Worm (Caenorhabditis elegans): ENCODE results near the gene Y66A7A.9.

Gene Y66A7A.9

ce11 chrIII:11592096-11592495 lies 20.2 kb downstream of the Y66A7A.9 start:
- TF ChIP-seq tbx-37 (GFP tag; conservative IDR thresholded peaks at IDR 0.05) (no peak), aly-1 (tag; optimal IDR thresholded peaks at IDR 0.05) (no peak), tra-4 (tag; optimal IDR thresholded peaks at IDR 0.05) (no peak), B0310.2 (tag; optimal IDR thresholded peaks at IDR 0.05) (no peak), pes-1 (GFP tag; IDR thresholded peaks at IDR 0.05) (no peak), F13C5.2 (tag; optimal IDR thresholded peaks at IDR 0.05) (no peak), ceh-36 (tag; optimal IDR thresholded peaks at IDR 0.05) (no peak), tbx-11 (GFP tag; IDR thresholded peaks at IDR 0.05) (no peak), ceh-13 (GFP tag; optimal IDR thresholded peaks at IDR 0.05) (no peak), sea-1 (GFP tag; conservative IDR thresholded peaks at IDR 0.05) (no peak), ets-7 (tag; optimal IDR thresholded peaks at IDR 0.05) (no peak), scrt-1 (GFP tag; IDR thresholded peaks at IDR 0.05) (no peak), hnd-1 (tag; optimal IDR thresholded peaks at IDR 0.05) (no peak), flt-1 (GFP tag; IDR thresholded peaks at IDR 0.05) (no peak), ama-1 (optimal IDR thresholded peaks at IDR 0.05) (no peak), hmbx-1 (tag; optimal IDR thresholded peaks at IDR 0.05) (no peak), hmg-4 (GFP tag; optimal IDR thresholded peaks at IDR 0.05) (no peak)

ce11 chrIII:11590255-11590654 lies 22.0 kb downstream of the Y66A7A.9 start:
- TF ChIP-seq hmg-4 (GFP tag; optimal IDR thresholded peaks at IDR 0.05) (no peak), hnd-1 (tag; optimal IDR thresholded peaks at IDR 0.05) (no peak), tra-4 (tag; optimal IDR thresholded peaks at IDR 0.05) (no peak), ceh-36 (tag; optimal IDR thresholded peaks at IDR 0.05) (no peak), scrt-1 (GFP tag; IDR thresholded peaks at IDR 0.05) (no peak), tbx-37 (GFP tag; conservative IDR thresholded peaks at IDR 0.05) (no peak), sea-1 (GFP tag; conservative IDR thresholded peaks at IDR 0.05) (no peak), ets-7 (tag; optimal IDR thresholded peaks at IDR 0.05) (no peak), aly-1 (tag; optimal IDR thresholded peaks at IDR 0.05) (no peak), hmbx-1 (tag; optimal IDR thresholded peaks at IDR 0.05) (no peak), pes-1 (GFP tag; IDR thresholded peaks at IDR 0.05) (no peak), tbx-11 (GFP tag; IDR thresholded peaks at IDR 0.05) (no peak), B0310.2 (tag; optimal IDR thresholded peaks at IDR 0.05) (no peak), ama-1 (optimal IDR thresholded peaks at IDR 0.05) (no peak), F13C5.2 (tag; optimal IDR thresholded peaks at IDR 0.05) (no peak), ceh-13 (GFP tag; optimal IDR thresholded peaks at IDR 0.05) (no peak), flt-1 (GFP tag; IDR thresholded peaks at IDR 0.05) (no peak)

- TF ChIP-seq ama-1 (optimal IDR thresholded peaks at IDR 0.05) (no peak), hnd-1 (tag; optimal IDR thresholded peaks at IDR 0.05) (no peak), ceh-13 (GFP tag; optimal IDR thresholded peaks at IDR 0.05) (no peak), aly-1 (tag; optimal IDR thresholded peaks at IDR 0.05) (no peak), ets-7 (tag; optimal IDR thresholded peaks at IDR 0.05) (no peak), scrt-1 (GFP tag; IDR thresholded peaks at IDR 0.05) (no peak), hmbx-1 (tag; optimal IDR thresholded peaks at IDR 0.05) (no peak), flt-1 (GFP tag; IDR thresholded peaks at IDR 0.05) (no peak), tra-4 (tag; optimal IDR thresholded peaks at IDR 0.05) (no peak)
Observed at ce11 chrIII:11589311-11589710, 23.0 kb downstream of the Y66A7A.9 start.

ce11 chrIII:11588911-11589310 lies 23.4 kb downstream of the Y66A7A.9 start, which contains the start of gene Y66D12A.3:
Gene Y66D12A.3 (plus strand): TSS chrIII:11589211.
- TF ChIP-seq F13C5.2 (tag; optimal IDR thresholded peaks at IDR 0.05) (no peak), tra-4 (tag; optimal IDR thresholded peaks at IDR 0.05) (no peak), tbx-37 (GFP tag; conservative IDR thresholded peaks at IDR 0.05) (no peak), pes-1 (GFP tag; IDR thresholded peaks at IDR 0.05) (no peak), ama-1 (optimal IDR thresholded peaks at IDR 0.05) (no peak), hnd-1 (tag; optimal IDR thresholded peaks at IDR 0.05) (no peak), aly-1 (tag; optimal IDR thresholded peaks at IDR 0.05) (no peak)

ce11 chrIII:11582569-11582968 lies 29.7 kb downstream of the Y66A7A.9 start:
- TF ChIP-seq flt-1 (GFP tag; IDR thresholded peaks at IDR 0.05) (no peak), tra-4 (tag; optimal IDR thresholded peaks at IDR 0.05) (no peak), tbx-11 (GFP tag; IDR thresholded peaks at IDR 0.05) (no peak), ceh-13 (GFP tag; optimal IDR thresholded peaks at IDR 0.05) (no peak), tbx-37 (GFP tag; conservative IDR thresholded peaks at IDR 0.05) (no peak), scrt-1 (GFP tag; IDR thresholded peaks at IDR 0.05) (no peak), hmg-4 (GFP tag; optimal IDR thresholded peaks at IDR 0.05) (no peak), ceh-36 (tag; optimal IDR thresholded peaks at IDR 0.05) (no peak), ets-7 (tag; optimal IDR thresholded peaks at IDR 0.05) (no peak), F13C5.2 (tag; optimal IDR thresholded peaks at IDR 0.05) (no peak), hmbx-1 (tag; optimal IDR thresholded peaks at IDR 0.05) (no peak), sea-1 (GFP tag; conservative IDR thresholded peaks at IDR 0.05) (no peak), aly-1 (tag; optimal IDR thresholded peaks at IDR 0.05) (no peak), ama-1 (optimal IDR thresholded peaks at IDR 0.05) (no peak), pes-1 (GFP tag; IDR thresholded peaks at IDR 0.05) (no peak)

- no peak for TF ChIP-seq tbx-11 (GFP tag; IDR thresholded peaks at IDR 0.05)
- no peak for TF ChIP-seq pes-1 (GFP tag; IDR thresholded peaks at IDR 0.05)
- no peak for TF ChIP-seq hnd-1 (tag; optimal IDR thresholded peaks at IDR 0.05)
- TF ChIP-seq ceh-13 (GFP tag; optimal IDR thresholded peaks at IDR 0.05), result no peak
- TF ChIP-seq ama-1 (optimal IDR thresholded peaks at IDR 0.05), result no peak
- TF ChIP-seq hmbx-1 (tag; optimal IDR thresholded peaks at IDR 0.05), result no peak
- no peak for TF ChIP-seq tra-4 (tag; optimal IDR thresholded peaks at IDR 0.05)
- no peak for TF ChIP-seq tbx-37 (GFP tag; conservative IDR thresholded peaks at IDR 0.05)
- TF ChIP-seq ceh-36 (tag; optimal IDR thresholded peaks at IDR 0.05), result no peak
- no peak for TF ChIP-seq scrt-1 (GFP tag; IDR thresholded peaks at IDR 0.05)
- no peak for TF ChIP-seq ets-7 (tag; optimal IDR thresholded peaks at IDR 0.05)
- no peak for TF ChIP-seq hmg-4 (GFP tag; optimal IDR thresholded peaks at IDR 0.05)
- no peak for TF ChIP-seq F13C5.2 (tag; optimal IDR thresholded peaks at IDR 0.05)
- TF ChIP-seq sea-1 (GFP tag; conservative IDR thresholded peaks at IDR 0.05), result no peak
- no peak for TF ChIP-seq B0310.2 (tag; optimal IDR thresholded peaks at IDR 0.05)
- TF ChIP-seq flt-1 (GFP tag; IDR thresholded peaks at IDR 0.05), result no peak
- no peak for TF ChIP-seq aly-1 (tag; optimal IDR thresholded peaks at IDR 0.05)
Observed at ce11 chrIII:11581372-11581771, 30.9 kb downstream of the Y66A7A.9 start, which contains the start of the genes Y66D12A.6 and ceh-92. Gene Y66D12A.6 (minus strand): TSS chrIII:11581402. Gene ceh-92 (plus strand): TSS chrIII:11581600.

- no peak for TF ChIP-seq B0310.2 (tag; optimal IDR thresholded peaks at IDR 0.05)
- no peak for TF ChIP-seq F13C5.2 (tag; optimal IDR thresholded peaks at IDR 0.05)
- no peak for TF ChIP-seq tbx-37 (GFP tag; conservative IDR thresholded peaks at IDR 0.05)
- TF ChIP-seq pes-1 (GFP tag; IDR thresholded peaks at IDR 0.05), result no peak
- TF ChIP-seq tbx-11 (GFP tag; IDR thresholded peaks at IDR 0.05), result no peak
- TF ChIP-seq hnd-1 (tag; optimal IDR thresholded peaks at IDR 0.05), result no peak
- TF ChIP-seq flt-1 (GFP tag; IDR thresholded peaks at IDR 0.05), result no peak
- no peak for TF ChIP-seq ets-7 (tag; optimal IDR thresholded peaks at IDR 0.05)
- TF ChIP-seq sea-1 (GFP tag; conservative IDR thresholded peaks at IDR 0.05), result no peak
- no peak for TF ChIP-seq aly-1 (tag; optimal IDR thresholded peaks at IDR 0.05)
- no peak for TF ChIP-seq tra-4 (tag; optimal IDR thresholded peaks at IDR 0.05)
- TF ChIP-seq ceh-36 (tag; optimal IDR thresholded peaks at IDR 0.05), result no peak
- TF ChIP-seq scrt-1 (GFP tag; IDR thresholded peaks at IDR 0.05), result no peak
- no peak for TF ChIP-seq ceh-13 (GFP tag; optimal IDR thresholded peaks at IDR 0.05)
- TF ChIP-seq hmbx-1 (tag; optimal IDR thresholded peaks at IDR 0.05), result no peak
Observed at ce11 chrIII:11580428-11580885, 31.8 kb downstream of the Y66A7A.9 start, which contains the start of gene Y66D12A.7. Gene Y66D12A.7 (minus strand): TSS chrIII:11580478.

All from whole organism, early embryonic.